Fruit fly (Drosophila melanogaster) whole organism, prepupa: ENCODE data around the gene TBC1D5.

Source experiments
- CG1621 ChIP-seq: fragments of 200-800 bp; sonication (Bioruptor generic); optimal IDR thresholded peaks from 3 replicates; lab custom pipeline; 2018; ENCODE audit warnings: missing biosample characterization, mild to moderate bottlenecking, missing genetic modification characterization
- CG16779 ChIP-seq: fragments of 200-800 bp; sonication (Bioruptor generic); optimal IDR thresholded peaks from 3 replicates; lab custom pipeline; 2017; ENCODE audit warnings: missing biosample characterization, mild to moderate bottlenecking, missing genetic modification characterization
- CG6854 ChIP-seq: fragments of 200-800 bp; sonication (Bioruptor generic); optimal IDR thresholded peaks from 2 replicates; lab custom pipeline; 2017; ENCODE audit warnings: missing biosample characterization, mild to moderate bottlenecking, missing genetic modification characterization
- Eip78C ChIP-seq: fragments of 200-800 bp; sonication (Bioruptor generic); peaks from one replicate; lab custom pipeline; 2016; ENCODE audit warnings: missing biosample characterization, missing genetic modification characterization
- Hr39 ChIP-seq: fragments of 200-800 bp; sonication (Bioruptor generic); optimal IDR thresholded peaks from 2 replicates; lab custom pipeline; 2016; ENCODE audit warnings: missing biosample characterization, missing genetic modification characterization
- Lpt ChIP-seq: fragments of 200-800 bp; sonication (Bioruptor generic); optimal IDR thresholded peaks from 3 replicates; lab custom pipeline; 2016; ENCODE audit warnings: missing biosample characterization, missing genetic modification characterization
- OdsH ChIP-seq: fragments of 200-800 bp; sonication (Bioruptor generic); optimal IDR thresholded peaks from 3 replicates; lab custom pipeline; 2016; ENCODE audit warnings: missing biosample characterization, missing genetic modification characterization
- spab ChIP-seq: fragments of 200-800 bp; sonication (Bioruptor generic); optimal IDR thresholded peaks from 2 replicates; lab custom pipeline; 2017; ENCODE audit warnings: missing biosample characterization, mild to moderate bottlenecking, missing genetic modification characterization, missing genetic modification reagents
- svp ChIP-seq: fragments of 200-800 bp; sonication (Bioruptor generic); peaks from one replicate; lab custom pipeline; 2016; ENCODE audit warnings: missing biosample characterization, missing genetic modification characterization

- TF ChIP-seq Eip78C (GFP tag; lab: Kevin White, UChicago) (peak; percentile 12), CG1621 (tag; lab: Kevin White, UChicago) (no peak), OdsH (GFP tag; lab: Kevin White, UChicago) (no peak), spab (GFP tag; lab: Kevin White, UChicago) (no peak), Lpt (no peak), Hr39 (GFP tag; lab: Kevin White, UChicago) (no peak), CG6854 (no peak), svp (GFP tag; lab: Kevin White, UChicago) (no peak), CG16779 (no peak)
Measured at dm6 chr3R:13221820-13222219, 50.0 kb downstream of the TBC1D5 start.
